Fruit fly (Drosophila melanogaster) Kc167 (cell line): Measurements from ENCODE around the gene CG15143.

Source experiments
- Myc ChIP-seq: fragments of >200 bp; optimal IDR thresholded peaks from 2 replicates; lab custom pipeline; 2017; ENCODE audit warnings: missing external identifiers
- Sin3A ChIP-seq: fragments of >200 bp; optimal IDR thresholded peaks from 2 replicates; lab custom pipeline; 2018; ENCODE audit warnings: missing external identifiers
- h ChIP-seq: fragments of >200 bp; optimal IDR thresholded peaks from 3 replicates; lab custom pipeline; 2018; ENCODE audit warnings: missing external identifiers
- insv ChIP-seq: fragments of >200 bp; optimal IDR thresholded peaks from 3 replicates; lab custom pipeline; 2018; ENCODE audit warnings: missing external identifiers
- psq ChIP-seq: fragments of >200 bp; optimal IDR thresholded peaks from 2 replicates; lab custom pipeline; 2017; ENCODE audit warnings: missing external identifiers
- ttk ChIP-seq: sonication (Bioruptor generic); optimal IDR thresholded peaks from 2 replicates; lab custom pipeline; 2017; ENCODE audit warnings: missing external identifiers

The CG15143 gene

dm6 chr2L:17477710-17478109, 46.6 kb downstream of the CG15143 start, which contains the start of gene cass:
TSS of gene cass (minus strand) at chr2L:17477888.
- TF ChIP-seq insv (lab: Kevin White, UChicago), result no peak
- no peak for TF ChIP-seq Sin3A (lab: Kevin White, UChicago)
- no peak for TF ChIP-seq psq (lab: Kevin White, UChicago)
- no peak for TF ChIP-seq h (lab: Kevin White, UChicago)
- TF ChIP-seq Myc (lab: Kevin White, UChicago), result no peak
- no peak for TF ChIP-seq ttk (lab: Kevin White, UChicago)

- TF ChIP-seq Sin3A (lab: Kevin White, UChicago) (no peak), psq (lab: Kevin White, UChicago) (no peak), ttk (lab: Kevin White, UChicago) (no peak), h (lab: Kevin White, UChicago) (no peak), Myc (lab: Kevin White, UChicago) (no peak), insv (lab: Kevin White, UChicago) (no peak)
These were observed 51.5 kb downstream of the CG15143 start, which contains the start of gene BicD for dm6 chr2L:17472582-17473524. TSS of gene BicD (minus strand) at chr2L:17473215.

- TF ChIP-seq insv (lab: Kevin White, UChicago) (no peak), Myc (lab: Kevin White, UChicago) (no peak), psq (lab: Kevin White, UChicago) (no peak), ttk (lab: Kevin White, UChicago) (no peak), h (lab: Kevin White, UChicago) (no peak)
These were observed 52.8 kb downstream of the CG15143 start, which contains the start of gene Sgt for dm6 chr2L:17471524-17471923. TSS of gene Sgt (plus strand) at chr2L:17471603.
